Worm (Caenorhabditis elegans) whole organism, L4 larva: Measurements from ENCODE around the gene Y116A8B.4.

Source experiments
- D1046.2 ChIP-seq: fragments of 200-800 bp; sonication (Bioruptor generic); IDR thresholded peaks from 2 replicates; pipeline ENCODE4 v1.3.6; 2022; ENCODE audit warnings: missing genetic modification characterization, missing compliant biosample characterization
- F10B5.3 ChIP-seq: sonication (generic microtip); optimal IDR thresholded peaks from 2 replicates; lab custom pipeline; 2016; ENCODE audit warnings: mild to moderate bottlenecking, missing genetic modification characterization, missing compliant biosample characterization
- F26F4.8 ChIP-seq: fragments of 200-800 bp; sonication (Bioruptor generic); conservative IDR thresholded peaks from 2 replicates; pipeline ENCODE4 v1.3.6; 2022; ENCODE audit warnings: missing genetic modification characterization, missing compliant biosample characterization
- F44E2.7 ChIP-seq: fragments of 200-800 bp; sonication (Bioruptor generic); IDR thresholded peaks from 2 replicates; pipeline ENCODE4 v2.1.2; 2022; ENCODE audit warnings: missing genetic modification characterization, missing compliant biosample characterization
- T26A8.4 ChIP-seq: fragments of 200-800 bp; sonication (Bioruptor generic); IDR thresholded peaks from 2 replicates; pipeline ENCODE4 v1.3.6; 2022; ENCODE audit warnings: missing genetic modification characterization, missing compliant biosample characterization
- Y105C5A.15 ChIP-seq: fragments of 200-800 bp; sonication (Bioruptor generic); IDR thresholded peaks from 2 replicates; pipeline ENCODE4 v1.3.6; 2022; ENCODE audit warnings: missing genetic modification characterization, missing compliant biosample characterization
- ZK337.2 ChIP-seq: fragments of 200-800 bp; sonication (Bioruptor generic); IDR thresholded peaks from 2 replicates; pipeline ENCODE4 v1.3.6; 2022; ENCODE audit warnings: missing genetic modification reagents, missing genetic modification characterization, missing compliant biosample characterization
- aly-2 ChIP-seq: sonication (generic microtip); optimal IDR thresholded peaks from 2 replicates; lab custom pipeline; 2018; ENCODE audit warnings: missing biosample characterization, missing genetic modification characterization
- arid-1 ChIP-seq: fragments of 200-800 bp; sonication (Bioruptor generic); conservative IDR thresholded peaks from 2 replicates; pipeline ENCODE4 v1.3.6; 2022; ENCODE audit warnings: missing genetic modification reagents, missing genetic modification characterization, missing compliant biosample characterization
- ceh-44 ChIP-seq: fragments of 200-800 bp; sonication (Bioruptor generic); IDR thresholded peaks from 2 replicates; pipeline ENCODE4 v1.3.6; 2022; ENCODE audit warnings: missing genetic modification reagents, missing genetic modification characterization, missing compliant biosample characterization
- ceh-62 ChIP-seq: sonication (generic microtip); optimal IDR thresholded peaks from 2 replicates; lab custom pipeline; 2017; ENCODE audit warnings: missing biosample characterization, missing genetic modification characterization
- ces-1 ChIP-seq: fragments of 150-350 bp; sonication (generic microtip); optimal IDR thresholded peaks from 4 replicates; lab custom pipeline; 2014; ENCODE audit warnings: missing biosample characterization, missing genetic modification reagents, missing genetic modification characterization
- cey-2 ChIP-seq: sonication (generic microtip); optimal IDR thresholded peaks from 3 replicates; lab custom pipeline; 2017; ENCODE audit warnings: missing genetic modification characterization, mild to moderate bottlenecking, missing compliant biosample characterization, antibody characterized with exemption, borderline replicate concordance; ENCODE audit not compliant: insufficient read depth
- daf-16 ChIP-seq, 3 experiments: sonication (generic microtip); optimal IDR thresholded peaks; 2 replicates each; lab custom pipeline; 2016 to 2017; ENCODE audit warnings: missing genetic modification characterization in 3 of 3, missing genetic modification reagents in 3 of 3, mild to moderate bottlenecking in 2 of 3, missing compliant biosample characterization in 2 of 3, missing biosample characterization in 1 of 3, moderate library complexity in 1 of 3
- daf-19 ChIP-seq: fragments of 200-800 bp; sonication (Bioruptor generic); conservative IDR thresholded peaks from 2 replicates; pipeline ENCODE4 v1.3.6; 2022; ENCODE audit warnings: missing genetic modification characterization, missing compliant biosample characterization
- dmd-6 ChIP-seq: fragments of 200-800 bp; sonication (Bioruptor generic); IDR thresholded peaks from 2 replicates; pipeline ENCODE4 v1.3.6; 2022; ENCODE audit warnings: missing genetic modification reagents, missing genetic modification characterization, missing compliant biosample characterization
- dmd-8 ChIP-seq: fragments of 200-800 bp; sonication (Bioruptor generic); IDR thresholded peaks from 2 replicates; pipeline ENCODE4 v1.3.6; 2022; ENCODE audit warnings: missing genetic modification characterization, missing compliant biosample characterization
- dpl-1 ChIP-seq: fragments of 150-350 bp; optimal IDR thresholded peaks from 2 replicates; lab custom pipeline; 2014; ENCODE audit warnings: missing biosample characterization, missing genetic modification reagents, missing genetic modification characterization
- duxl-1 ChIP-seq: sonication (generic microtip); optimal IDR thresholded peaks from 2 replicates; lab custom pipeline; 2016; ENCODE audit warnings: mild to moderate bottlenecking, missing genetic modification characterization, moderate library complexity, missing compliant biosample characterization; ENCODE audit not compliant: poor library complexity
- egl-27 ChIP-seq: sonication (generic microtip); optimal IDR thresholded peaks from 3 replicates; lab custom pipeline; 2017; ENCODE audit warnings: missing biosample characterization, missing genetic modification reagents, missing genetic modification characterization
- fkh-10 ChIP-seq: fragments of 150-350 bp; optimal IDR thresholded peaks from 2 replicates; lab custom pipeline; 2014; ENCODE audit warnings: missing biosample characterization, missing genetic modification reagents, missing genetic modification characterization
- hif-1 ChIP-seq, 2 experiments: sonication (generic microtip); optimal IDR thresholded peaks; 2 replicates each; lab custom pipeline; 2016 to 2017; ENCODE audit warnings: missing compliant biosample characterization in 2 of 2, missing genetic modification characterization in 2 of 2, missing genetic modification reagents in 2 of 2, missing genotype in 2 of 2, mild to moderate bottlenecking in 1 of 2
- hlh-11 ChIP-seq: fragments of 200-800 bp; sonication (Bioruptor generic); optimal IDR thresholded peaks from 2 replicates; lab custom pipeline; 2018; ENCODE audit warnings: mild to moderate bottlenecking, missing genetic modification characterization, missing compliant biosample characterization
- hlh-30 ChIP-seq: sonication (generic microtip); optimal IDR thresholded peaks from 2 replicates; lab custom pipeline; 2017; ENCODE audit warnings: antibody characterized with exemption, mild to moderate bottlenecking, missing genetic modification characterization, missing compliant biosample characterization; ENCODE audit not compliant: insufficient read depth
- hmg-1.1 ChIP-seq: fragments of 200-800 bp; sonication (Bioruptor generic); IDR thresholded peaks from 2 replicates; pipeline ENCODE4 v1.3.6; 2022; ENCODE audit warnings: missing genetic modification reagents, missing genetic modification characterization, missing compliant biosample characterization
- lim-7 ChIP-seq: fragments of 200-800 bp; sonication (Bioruptor generic); IDR thresholded peaks from 2 replicates; pipeline ENCODE4 v1.3.6; 2022; ENCODE audit warnings: missing genetic modification characterization, missing compliant biosample characterization
- lin-1 ChIP-seq: fragments of 200-800 bp; sonication (Bioruptor generic); IDR thresholded peaks from 2 replicates; pipeline ENCODE4 v1.3.6; 2022; ENCODE audit warnings: missing genetic modification reagents, missing genetic modification characterization, missing compliant biosample characterization
- lin-13 ChIP-seq: fragments of 150-350 bp; optimal IDR thresholded peaks from 2 replicates; lab custom pipeline; 2014; ENCODE audit warnings: missing biosample characterization, missing genetic modification reagents, missing genetic modification characterization
- lin-29 ChIP-seq: fragments of 200-800 bp; sonication (Bioruptor generic); IDR thresholded peaks from 2 replicates; pipeline ENCODE4 v1.3.6; 2022; ENCODE audit warnings: missing genetic modification reagents, missing genetic modification characterization, missing compliant biosample characterization
- lin-39 ChIP-seq: fragments of 150-350 bp; optimal IDR thresholded peaks from 2 replicates; lab custom pipeline; 2014; ENCODE audit warnings: missing biosample characterization, missing genetic modification reagents, missing genetic modification characterization
- lsy-2 ChIP-seq, 2 experiments: fragments of 150-350 bp in 1 of 2; sonication (generic microtip) in 1 of 2; optimal IDR thresholded peaks; 2 replicates each; lab custom pipeline; 2014 to 2017; ENCODE audit warnings: missing biosample characterization in 2 of 2, missing genetic modification characterization in 2 of 2
- madf-9 ChIP-seq: fragments of 200-800 bp; sonication (Bioruptor generic); conservative IDR thresholded peaks from 2 replicates; pipeline ENCODE4 v1.3.6; 2022; ENCODE audit warnings: missing genetic modification reagents, missing genetic modification characterization, missing compliant biosample characterization
- mdl-1 ChIP-seq, 2 experiments: fragments of 150-350 bp in 1 of 2; sonication (generic microtip) in 1 of 2; optimal IDR thresholded peaks; 2 replicates each; lab custom pipeline; 2014 to 2017; ENCODE audit warnings: missing biosample characterization in 2 of 2, missing genetic modification characterization in 2 of 2
- mes-2 ChIP-seq: sonication (generic microtip); optimal IDR thresholded peaks from 2 replicates; lab custom pipeline; 2016; ENCODE audit warnings: missing genotype, mild to moderate bottlenecking, missing genetic modification characterization, missing compliant biosample characterization; ENCODE audit not compliant: poor library complexity, severe bottlenecking
- mxl-3 ChIP-seq: fragments of 200-800 bp; sonication (Bioruptor generic); optimal IDR thresholded peaks from 2 replicates; lab custom pipeline; 2018; ENCODE audit warnings: mild to moderate bottlenecking, missing genetic modification characterization, missing compliant biosample characterization
- nhr-10 ChIP-seq: fragments of 150-350 bp; optimal IDR thresholded peaks from 2 replicates; lab custom pipeline; 2014; ENCODE audit warnings: missing biosample characterization, missing genetic modification characterization
- nhr-11 ChIP-seq: fragments of 150-350 bp; optimal IDR thresholded peaks from 2 replicates; lab custom pipeline; 2014; ENCODE audit warnings: missing biosample characterization, missing genetic modification characterization
- nhr-237 ChIP-seq: sonication (generic microtip); optimal IDR thresholded peaks from 2 replicates; lab custom pipeline; 2017; ENCODE audit warnings: missing biosample characterization, missing genetic modification characterization
- nhr-25 ChIP-seq: sonication (generic microtip); optimal IDR thresholded peaks from 2 replicates; lab custom pipeline; 2017; ENCODE audit warnings: missing genetic modification characterization, mild to moderate bottlenecking, missing compliant biosample characterization, antibody characterized with exemption, moderate library complexity, borderline replicate concordance; ENCODE audit not compliant: insufficient read depth
- nhr-42 ChIP-seq: fragments of 200-800 bp; sonication (Bioruptor generic); IDR thresholded peaks from 2 replicates; pipeline ENCODE4 v1.3.6; 2022; ENCODE audit warnings: missing genetic modification characterization, missing compliant biosample characterization
- pqm-1 ChIP-seq: sonication (generic microtip); optimal IDR thresholded peaks from 2 replicates; lab custom pipeline; 2017; ENCODE audit warnings: missing biosample characterization, missing genetic modification characterization
- saeg-2 ChIP-seq: fragments of 200-800 bp; sonication (Bioruptor generic); IDR thresholded peaks from 2 replicates; pipeline ENCODE4 v1.3.6; 2022; ENCODE audit warnings: missing genetic modification reagents, missing genetic modification characterization, missing compliant biosample characterization
- snpc-4 ChIP-seq: fragments of 150-350 bp; optimal IDR thresholded peaks from 2 replicates; lab custom pipeline; 2014; ENCODE audit warnings: missing biosample characterization, missing genetic modification characterization
- spr-3 ChIP-seq: fragments of 200-800 bp; sonication (Bioruptor generic); optimal IDR thresholded peaks from 2 replicates; lab custom pipeline; 2018; ENCODE audit warnings: mild to moderate bottlenecking, missing genetic modification characterization, missing compliant biosample characterization
- unc-39 ChIP-seq: sonication (generic microtip); optimal IDR thresholded peaks from 2 replicates; lab custom pipeline; 2017; ENCODE audit warnings: missing biosample characterization, missing genetic modification characterization
- vab-7 ChIP-seq: fragments of 200-800 bp; sonication (Bioruptor generic); IDR thresholded peaks from 2 replicates; pipeline ENCODE4 v1.3.6; 2022; ENCODE audit warnings: missing genetic modification reagents, missing genetic modification characterization, missing compliant biosample characterization
- zfp-3 ChIP-seq: fragments of 200-800 bp; sonication (Bioruptor generic); conservative IDR thresholded peaks from 2 replicates; pipeline ENCODE4 v1.3.6; 2022; ENCODE audit warnings: missing genetic modification reagents, missing genetic modification characterization, missing compliant biosample characterization
- ztf-11 ChIP-seq: fragments of 150-350 bp; optimal IDR thresholded peaks from 2 replicates; lab custom pipeline; 2014; ENCODE audit warnings: missing biosample characterization, missing genetic modification characterization

Y116A8B.4 gene

DNA sequence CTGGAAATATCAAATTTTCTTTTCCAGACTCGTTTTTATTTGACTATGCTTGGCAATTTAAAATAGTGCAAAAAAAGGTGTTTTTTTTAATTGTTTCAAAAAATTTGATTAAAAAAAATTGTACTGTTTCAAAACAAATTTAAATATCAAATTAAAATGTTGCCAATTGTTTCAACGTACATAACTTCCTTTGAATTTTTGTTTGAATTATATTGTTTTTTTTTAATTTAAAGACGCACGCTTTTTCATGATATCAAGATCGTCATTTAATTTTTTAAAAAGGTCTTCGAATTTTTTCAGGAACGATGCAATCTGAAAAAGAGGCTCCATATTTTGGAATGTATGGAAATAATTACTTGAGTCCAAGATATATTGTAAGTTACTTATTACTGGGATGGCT is at the start of gene Y116A8B.4:
Gene Y116A8B.4 (plus strand): TSS at position 301 of the 400 bp plus-strand sequence.
- TF ChIP-seq F44E2.7 (GFP tag; lab: Robert Waterston, UW) (no peak), egl-27 (tag; lab: Kevin White, UChicago) (no peak), aly-2 (no peak), zfp-3 (GFP tag; lab: Robert Waterston, UW) (no peak), hif-1 (tag; optimal IDR thresholded peaks at IDR 0.05; lab: Kevin White, UChicago) (no peak), ZK337.2 (GFP tag; lab: Robert Waterston, UW) (no peak), ces-1 (GFP tag; lab: Kevin White, UChicago) (no peak), arid-1 (GFP tag; lab: Robert Waterston, UW) (no peak), F26F4.8 (GFP tag; lab: Robert Waterston, UW) (no peak), nhr-25 (tag; lab: Kevin White, UChicago) (no peak), cey-2 (tag; lab: Kevin White, UChicago) (no peak), dmd-8 (no peak), madf-9 (GFP tag; lab: Robert Waterston, UW) (no peak), lim-7 (GFP tag; lab: Robert Waterston, UW) (no peak), nhr-42 (no peak), ztf-11 (tag; lab: Kevin White, UChicago) (no peak), F10B5.3 (no peak), nhr-11 (tag; lab: Kevin White, UChicago) (no peak), nhr-237 (tag; lab: Kevin White, UChicago) (no peak), hlh-11 (tag; lab: Kevin White, UChicago) (no peak)

DNA sequence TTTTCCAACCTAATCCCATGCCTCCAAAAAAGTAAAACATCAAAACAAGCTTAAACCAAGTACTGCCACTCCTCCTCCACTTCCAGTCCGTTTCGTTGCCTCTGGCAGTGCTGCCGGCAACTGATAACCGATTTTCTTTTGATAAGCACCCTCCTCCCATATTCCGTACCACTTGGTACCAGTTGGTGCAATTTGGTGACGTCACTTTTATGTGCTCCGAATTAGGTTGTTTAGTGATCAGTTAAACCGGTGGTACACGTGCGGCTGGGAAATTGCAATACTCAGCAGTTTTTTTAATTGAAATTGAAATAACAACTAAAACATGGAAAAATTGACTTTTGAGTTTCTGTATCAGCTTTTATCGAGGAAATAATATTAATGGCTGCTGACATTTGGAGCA is 49.5 kb upstream of the Y116A8B.4 start:
- TF ChIP-seq ceh-62 (tag; lab: Kevin White, UChicago): no peak
- no peak for TF ChIP-seq ceh-44 (GFP tag; lab: Robert Waterston, UW)
- TF ChIP-seq T26A8.4 (GFP tag; lab: Robert Waterston, UW): no peak
- TF ChIP-seq lin-13 (GFP tag; lab: Kevin White, UChicago): no peak
- no peak for TF ChIP-seq duxl-1 (tag; lab: Kevin White, UChicago)
- TF ChIP-seq nhr-42: peak; percentile 73; the same call in 1 of the 2 replicates
- TF ChIP-seq nhr-10 (tag; lab: Kevin White, UChicago): no peak
- TF ChIP-seq snpc-4 (tag; lab: Kevin White, UChicago): no peak
- TF ChIP-seq lin-1: peak; percentile 51; the same call in 1 of the 2 replicates
- peak in 1 of 2 experiments; percentile 37 for TF ChIP-seq lsy-2 (tag; optimal IDR thresholded peaks at IDR 0.05; lab: Kevin White, UChicago)
- no peak for TF ChIP-seq hmg-1.1 (GFP tag; lab: Robert Waterston, UW)
- TF ChIP-seq dpl-1 (GFP tag; lab: Kevin White, UChicago): no peak
- TF ChIP-seq Y105C5A.15: no peak
- no peak for TF ChIP-seq spr-3 (GFP tag; lab: Kevin White, UChicago)
- no peak for TF ChIP-seq unc-39 (tag; lab: Kevin White, UChicago)
- peak; percentile 29 for TF ChIP-seq mes-2 (tag; lab: Kevin White, UChicago)
- TF ChIP-seq mxl-3: peak; percentile 74
- TF ChIP-seq vab-7: no peak
- no peak for TF ChIP-seq dmd-6 (GFP tag; lab: Robert Waterston, UW)
- TF ChIP-seq F10B5.3: no peak
- TF ChIP-seq daf-16 (GFP tag; optimal IDR thresholded peaks at IDR 0.05; lab: Kevin White, UChicago): no peak
- TF ChIP-seq daf-16 (tag; optimal IDR thresholded peaks at IDR 0.05; lab: Kevin White, UChicago): peak; percentile 97
- TF ChIP-seq D1046.2: no peak
- no peak for TF ChIP-seq hif-1 (tag; optimal IDR thresholded peaks at IDR 0.05; lab: Kevin White, UChicago)
- no peak for TF ChIP-seq daf-19 (GFP tag; lab: Robert Waterston, UW)
- no peak for TF ChIP-seq arid-1 (GFP tag; lab: Robert Waterston, UW)
- TF ChIP-seq lin-39 (tag; lab: Kevin White, UChicago): no peak
- TF ChIP-seq lin-29: no peak
- peak; percentile 40 for TF ChIP-seq hlh-30 (tag; lab: Kevin White, UChicago)
- no peak for TF ChIP-seq aly-2
- TF ChIP-seq hlh-11 (tag; lab: Kevin White, UChicago): peak; percentile 95
- no peak for TF ChIP-seq saeg-2 (GFP tag; lab: Robert Waterston, UW)
- TF ChIP-seq mdl-1 (tag; optimal IDR thresholded peaks at IDR 0.05; lab: Kevin White, UChicago): peak in 1 of 2 experiments; percentile 88
- no peak for TF ChIP-seq F26F4.8 (GFP tag; lab: Robert Waterston, UW)
- peak; percentile 88 for TF ChIP-seq pqm-1
- no peak for TF ChIP-seq fkh-10 (GFP tag; lab: Kevin White, UChicago)
